Worm (Caenorhabditis elegans): ENCODE results near the gene T19C9.8.

DNA sequence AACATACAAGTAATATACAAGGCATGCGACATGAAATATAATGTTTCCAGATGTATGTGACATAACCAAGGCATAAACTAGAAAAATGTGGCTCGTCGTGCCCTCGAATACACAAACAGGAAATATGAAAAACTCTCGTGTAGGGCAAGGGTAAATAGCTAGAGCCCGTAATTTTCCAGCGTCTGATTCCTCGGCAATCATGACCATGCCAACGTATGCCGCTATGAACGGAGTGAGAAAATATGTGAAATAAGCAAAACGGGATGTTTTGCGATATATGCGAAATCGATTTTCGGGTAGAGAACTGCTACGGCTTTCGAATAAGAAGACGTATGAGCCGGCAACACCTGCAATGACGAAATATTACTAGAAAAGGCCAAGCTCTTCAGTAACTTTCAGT lies 13.5 kb upstream of the T19C9.8 start, which contains the start of gene scl-25:
- no peak for TF ChIP-seq him-1 (tag; optimal IDR thresholded peaks at IDR 0.05)
- no peak for TF ChIP-seq dao-5 (tag; optimal IDR thresholded peaks at IDR 0.05)
- TF ChIP-seq W03F9.2 (tag; optimal IDR thresholded peaks at IDR 0.05): no peak

Data from whole organism, L4/young adult.